Worm (Caenorhabditis elegans) whole organism, L4 larva: ENCODE data around the gene set-31.

Experiments
- R02D3.7 ChIP-seq: fragments of 150-350 bp; sonication (generic microtip); optimal IDR thresholded peaks from 3 replicates; lab custom pipeline; 2014; ENCODE audit warnings: missing biosample characterization, missing genetic modification characterization
- Y75B8A.6 ChIP-seq: fragments of 200-800 bp; sonication (Bioruptor generic); IDR thresholded peaks from 2 replicates; pipeline ENCODE4 v1.3.6; 2022; ENCODE audit warnings: missing genetic modification reagents, missing genetic modification characterization, missing compliant biosample characterization
- ceh-82 ChIP-seq: sonication (generic microtip); optimal IDR thresholded peaks from 2 replicates; lab custom pipeline; 2017; ENCODE audit warnings: missing biosample characterization, missing genetic modification characterization
- fkh-10 ChIP-seq: fragments of 150-350 bp; optimal IDR thresholded peaks from 2 replicates; lab custom pipeline; 2014; ENCODE audit warnings: missing biosample characterization, missing genetic modification reagents, missing genetic modification characterization
- lin-13 ChIP-seq: fragments of 150-350 bp; optimal IDR thresholded peaks from 2 replicates; lab custom pipeline; 2014; ENCODE audit warnings: missing biosample characterization, missing genetic modification reagents, missing genetic modification characterization
- lir-3 ChIP-seq: sonication (generic microtip); optimal IDR thresholded peaks from 2 replicates; lab custom pipeline; 2016; ENCODE audit warnings: mild to moderate bottlenecking, missing genetic modification characterization, missing compliant biosample characterization
- mdl-1 ChIP-seq, 2 experiments: fragments of 150-350 bp in 1 of 2; sonication (generic microtip) in 1 of 2; optimal IDR thresholded peaks; 2 replicates each; lab custom pipeline; 2014 to 2017; ENCODE audit warnings: missing biosample characterization in 2 of 2, missing genetic modification characterization in 2 of 2
- nhr-77 ChIP-seq: fragments of 150-350 bp; optimal IDR thresholded peaks from 2 replicates; lab custom pipeline; 2014; ENCODE audit warnings: missing biosample characterization, missing genetic modification characterization
- pha-4 ChIP-seq, 2 experiments: fragments of 150-350 bp in 1 of 2; fragments of 200-800 bp in 1 of 2; sonication (Bioruptor generic) in 1 of 2; IDR thresholded peaks in 1 of 2; optimal IDR thresholded peaks in 1 of 2; 2 replicates each; pipeline versions ENCODE4 v1.3.6 to Lab custom; 2014 to 2022; ENCODE audit warnings: missing genetic modification characterization in 2 of 2, missing genetic modification reagents in 2 of 2, missing biosample characterization in 1 of 2, missing compliant biosample characterization in 1 of 2
- set-16 ChIP-seq: fragments of 200-800 bp; sonication (Bioruptor generic); IDR thresholded peaks from 2 replicates; pipeline ENCODE4 v1.3.6; 2022; ENCODE audit warnings: missing genetic modification reagents, missing genetic modification characterization, missing compliant biosample characterization
- snpc-4 ChIP-seq: fragments of 150-350 bp; optimal IDR thresholded peaks from 2 replicates; lab custom pipeline; 2014; ENCODE audit warnings: missing biosample characterization, missing genetic modification characterization
- unc-62 ChIP-seq, 3 experiments: fragments of 150-350 bp in 1 of 3; sonication (generic microtip); optimal IDR thresholded peaks in 2 of 3; peaks in 1 of 3; 1 replicate in 1 of 3; 2 replicates in 2 of 3; lab custom pipeline; 2014 to 2017; ENCODE audit warnings: missing biosample characterization in 3 of 3, missing genetic modification characterization in 3 of 3, missing genetic modification reagents in 3 of 3, missing genotype in 1 of 3

DNA sequence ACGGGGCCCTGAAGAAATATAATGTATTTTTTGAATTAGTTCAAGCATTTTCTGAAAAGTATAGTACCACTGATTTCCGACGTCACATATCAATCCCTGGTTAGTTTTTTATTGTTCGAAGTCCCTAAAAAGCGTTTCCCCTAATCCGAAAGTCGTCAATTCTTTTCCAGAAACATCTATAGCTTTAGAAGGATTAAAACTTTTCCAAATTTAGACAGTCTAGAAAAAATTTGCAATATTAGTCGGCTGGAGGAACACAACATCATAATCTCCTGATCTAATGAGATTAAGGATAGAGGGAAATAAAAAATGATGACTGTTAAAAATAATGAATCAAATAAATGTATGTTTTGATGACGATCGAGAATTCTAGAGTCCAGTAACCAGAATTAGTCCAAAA, 39.7 kb upstream of the set-31 start:
- TF ChIP-seq lir-3 (tag; lab: Kevin White, UChicago): no peak
- no peak for TF ChIP-seq pha-4 (GFP tag; IDR thresholded peaks at IDR 0.05; lab: Robert Waterston, UW)
- TF ChIP-seq pha-4 (tag; optimal IDR thresholded peaks at IDR 0.05; lab: Kevin White, UChicago): no peak
- no peak for TF ChIP-seq snpc-4
- TF ChIP-seq unc-62 (GFP tag; optimal IDR thresholded peaks at IDR 0.05 in 1 of 2; lab: Kevin White, UChicago): peak in 1 of 2 experiments; percentile 77
- no peak for TF ChIP-seq unc-62 (tag; optimal IDR thresholded peaks at IDR 0.05; lab: Kevin White, UChicago)
- no peak for TF ChIP-seq set-16
- no peak for TF ChIP-seq nhr-77
- no peak for TF ChIP-seq fkh-10
- no peak for TF ChIP-seq ceh-82 (tag; lab: Kevin White, UChicago)
- no peak for TF ChIP-seq R02D3.7
- no peak for TF ChIP-seq mdl-1 (tag; optimal IDR thresholded peaks at IDR 0.05; lab: Kevin White, UChicago)
- TF ChIP-seq lin-13 (GFP tag; lab: Kevin White, UChicago): no peak
- no peak for TF ChIP-seq Y75B8A.6
